Worm (Caenorhabditis elegans): Measurements from ENCODE around the gene C16C8.26.

DNA sequence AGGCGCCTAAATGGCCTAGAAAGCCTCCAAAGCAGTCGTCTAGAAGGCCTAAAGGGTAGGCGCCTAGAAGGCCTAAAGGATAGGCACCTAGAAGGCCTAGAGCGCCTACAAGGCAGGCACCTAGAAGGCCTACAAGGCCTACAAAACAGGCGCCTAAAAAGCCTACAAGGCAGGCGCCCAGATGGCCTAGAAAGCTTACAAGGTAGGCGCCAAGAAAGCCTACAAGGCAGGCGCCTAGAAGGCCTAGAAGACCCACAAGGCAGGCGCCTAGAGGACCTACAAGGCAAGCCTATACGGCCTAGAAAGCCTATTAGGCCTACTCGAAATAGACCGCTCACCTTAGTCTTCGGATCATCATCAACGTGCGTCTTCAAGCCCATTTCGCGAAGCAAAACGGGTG lies 43.9 kb upstream of the C16C8.26 start:
- TF ChIP-seq unc-98 (GFP tag; IDR thresholded peaks at IDR 0.05) (no peak), sptf-1 (tag; optimal IDR thresholded peaks at IDR 0.05) (no peak), lin-15B (tag; optimal IDR thresholded peaks at IDR 0.05) (no peak), mep-1 (tag; optimal IDR thresholded peaks at IDR 0.05) (no peak), swsn-7 (tag; optimal IDR thresholded peaks at IDR 0.05) (no peak), elt-2 (tag; optimal IDR thresholded peaks at IDR 0.05) (no peak), snpc-4 (tag; optimal IDR thresholded peaks at IDR 0.05) (no peak), rnt-1 (tag; optimal IDR thresholded peaks at IDR 0.05) (no peak), mef-2 (tag; optimal IDR thresholded peaks at IDR 0.05) (no peak)

Measured in whole organism, L1 larva.